Worm (Caenorhabditis elegans): ENCODE results near the gene lgc-56.

lgc-56 gene

ce11 chrII:5141945-5142514, 11.8 kb downstream of the lgc-56 start, which contains the start of gene nas-29:
Gene nas-29 (minus strand): TSS chrII:5142036.
- no peak for TF ChIP-seq ceh-28 (tag; optimal IDR thresholded peaks at IDR 0.05)
- TF ChIP-seq nhr-42 (GFP tag; IDR thresholded peaks at IDR 0.05) = no peak
- peak; percentile 86 for TF ChIP-seq dve-1 (tag; optimal IDR thresholded peaks at IDR 0.05; ENCODE audit: insufficient read depth)
- TF ChIP-seq aha-1 (tag) = peak; percentile 95
- TF ChIP-seq daf-8 (GFP tag; IDR thresholded peaks at IDR 0.05) = no peak
- TF ChIP-seq ces-1 (GFP tag; optimal IDR thresholded peaks at IDR 0.05) = no peak
- TF ChIP-seq dmd-8 (GFP tag; IDR thresholded peaks at IDR 0.05) = no peak
- no peak for TF ChIP-seq daf-16 (GFP tag; optimal IDR thresholded peaks at IDR 0.05)
- TF ChIP-seq daf-16 (tag; optimal IDR thresholded peaks at IDR 0.05) = peak; percentile 82
- TF ChIP-seq mdt-29 (GFP tag; IDR thresholded peaks at IDR 0.05) = no peak
- peak; percentile 81 for TF ChIP-seq pqm-1 (tag; optimal IDR thresholded peaks at IDR 0.05)
- TF ChIP-seq D1046.2 (GFP tag; IDR thresholded peaks at IDR 0.05) = no peak
- no peak for TF ChIP-seq aly-2 (tag; optimal IDR thresholded peaks at IDR 0.05)
- TF ChIP-seq hlh-30 (tag; optimal IDR thresholded peaks at IDR 0.05; ENCODE audit: insufficient read depth) = peak; percentile 49
- TF ChIP-seq nhr-28 (tag; optimal IDR thresholded peaks at IDR 0.05) = peak; percentile 97
- TF ChIP-seq nhr-76 (tag; optimal IDR thresholded peaks at IDR 0.05) = no peak
- TF ChIP-seq mdl-1 (tag; optimal IDR thresholded peaks at IDR 0.05) = peak in 1 of 2 experiments; percentile 89
- no peak for TF ChIP-seq ztf-7 (tag; optimal IDR thresholded peaks at IDR 0.05)
- TF ChIP-seq ama-1 (optimal IDR thresholded peaks at IDR 0.05) = no peak
- TF ChIP-seq dmd-6 (GFP tag; IDR thresholded peaks at IDR 0.05) = peak; percentile 64; the same call in 1 of the 2 replicates
- no peak for TF ChIP-seq T20F7.1 (GFP tag; optimal IDR thresholded peaks at IDR 0.05)
- no peak for TF ChIP-seq lin-15B (tag; optimal IDR thresholded peaks at IDR 0.05)
- no peak for TF ChIP-seq arid-1 (GFP tag; conservative IDR thresholded peaks at IDR 0.05)
- TF ChIP-seq F44E2.7 (GFP tag; IDR thresholded peaks at IDR 0.05) = no peak
- TF ChIP-seq egl-43 (GFP tag; IDR thresholded peaks at IDR 0.05) = no peak
- no peak for TF ChIP-seq madf-9 (GFP tag; conservative IDR thresholded peaks at IDR 0.05)
- TF ChIP-seq hif-1 (tag; optimal IDR thresholded peaks at IDR 0.05) = no peak
- no peak for TF ChIP-seq attf-4 (tag; optimal IDR thresholded peaks at IDR 0.05)
- no peak for TF ChIP-seq vab-7 (GFP tag; IDR thresholded peaks at IDR 0.05)
- no peak for TF ChIP-seq F37D6.2 (tag; optimal IDR thresholded peaks at IDR 0.05)
- no peak for TF ChIP-seq snpc-4 (tag; optimal IDR thresholded peaks at IDR 0.05)
- no peak for TF ChIP-seq ZK337.2 (GFP tag; IDR thresholded peaks at IDR 0.05)
- no peak for TF ChIP-seq R02D3.7 (tag; optimal IDR thresholded peaks at IDR 0.05)
- peak; percentile 93 for TF ChIP-seq mxl-3 (GFP tag; optimal IDR thresholded peaks at IDR 0.05)
- no peak for TF ChIP-seq ceh-82 (tag; optimal IDR thresholded peaks at IDR 0.05)
- no peak for TF ChIP-seq mxl-2 (GFP tag; conservative IDR thresholded peaks at IDR 0.05)
- peak; percentile 76 for TF ChIP-seq nhr-77 (tag; optimal IDR thresholded peaks at IDR 0.05)
- no peak for TF ChIP-seq lsy-2 (tag; optimal IDR thresholded peaks at IDR 0.05)
- 0 out of 2 replicates have a peak, but pooled peaks have one; percentile 28 for TF ChIP-seq lin-1 (GFP tag; IDR thresholded peaks at IDR 0.05)
- no peak for TF ChIP-seq unc-130 (GFP tag; optimal IDR thresholded peaks at IDR 0.05)
- TF ChIP-seq nhr-48 (tag; optimal IDR thresholded peaks at IDR 0.05) = peak; percentile 42
- no peak for TF ChIP-seq ceh-20 (GFP tag; IDR thresholded peaks at IDR 0.05)
- no peak for TF ChIP-seq F10B5.3 (tag; optimal IDR thresholded peaks at IDR 0.05)
- TF ChIP-seq rbr-2 (tag; optimal IDR thresholded peaks at IDR 0.05) = no peak
- TF ChIP-seq nhr-102 (tag; optimal IDR thresholded peaks at IDR 0.05) = no peak
